Worm (Caenorhabditis elegans): Measurements from ENCODE around the gene T23F2.2.
A peak's percentile ranks its signal among the peaks of the same experiment; 100 is the strongest.

Gene T23F2.2

ce11 chrX:5467308-5467707 is 37.7 kb downstream of the T23F2.2 start (continued):
- peak in 1 of 2 experiments; percentile 34 for TF ChIP-seq mdl-1 (tag; optimal IDR thresholded peaks at IDR 0.05)
- no peak for TF ChIP-seq zag-1 (tag; optimal IDR thresholded peaks at IDR 0.05)
- TF ChIP-seq unc-62 (GFP tag; optimal IDR thresholded peaks at IDR 0.05): no peak
- TF ChIP-seq egl-27 (tag; optimal IDR thresholded peaks at IDR 0.05): peak; percentile 44

- TF ChIP-seq sma-9 (GFP tag; optimal IDR thresholded peaks at IDR 0.05): peak; percentile 28
- TF ChIP-seq sma-9 (tag; optimal IDR thresholded peaks at IDR 0.05): no peak
- TF ChIP-seq nhr-21 (tag; optimal IDR thresholded peaks at IDR 0.05): no peak
These were observed 38.9 kb downstream of the T23F2.2 start for ce11 chrX:5466149-5466548.

ce11 chrX:5465631-5466030 is 39.4 kb downstream of the T23F2.2 start:
- no peak for TF ChIP-seq ZK546.5 (tag; optimal IDR thresholded peaks at IDR 0.05)
- TF ChIP-seq fos-1 (tag; optimal IDR thresholded peaks at IDR 0.05): peak; percentile 67

- TF ChIP-seq blmp-1 (tag; optimal IDR thresholded peaks at IDR 0.05; ENCODE audit: insufficient read depth) (no peak), snpc-4 (tag; optimal IDR thresholded peaks at IDR 0.05) (no peak), nhr-12 (tag; optimal IDR thresholded peaks at IDR 0.05) (no peak), mab-5 (tag; optimal IDR thresholded peaks at IDR 0.05) (no peak)
These were observed 44.1 kb downstream of the T23F2.2 start, which contains the start of gene ddr-1 for ce11 chrX:5460930-5461329. Gene ddr-1 (plus strand): TSS chrX:5461230.

ce11 chrX:5458750-5459149 is 46.3 kb downstream of the T23F2.2 start:
- no peak for TF ChIP-seq lin-39 (tag; optimal IDR thresholded peaks at IDR 0.05)
- TF ChIP-seq nhr-12 (tag; optimal IDR thresholded peaks at IDR 0.05): no peak
- TF ChIP-seq sem-4 (tag; optimal IDR thresholded peaks at IDR 0.05): no peak
- no peak for TF ChIP-seq nhr-23 (tag; optimal IDR thresholded peaks at IDR 0.05)
- TF ChIP-seq C34F6.9 (tag; optimal IDR thresholded peaks at IDR 0.05): no peak
- TF ChIP-seq sma-9 (GFP tag; optimal IDR thresholded peaks at IDR 0.05): no peak
- no peak for TF ChIP-seq sma-9 (tag; optimal IDR thresholded peaks at IDR 0.05)
- TF ChIP-seq nhr-6 (tag; optimal IDR thresholded peaks at IDR 0.05): no peak

- TF ChIP-seq ceh-16 (tag; optimal IDR thresholded peaks at IDR 0.05): no peak
- TF ChIP-seq lsy-2 (tag; optimal IDR thresholded peaks at IDR 0.05): no peak
- no peak for TF ChIP-seq nhr-237 (tag; optimal IDR thresholded peaks at IDR 0.05)
- no peak for TF ChIP-seq nhr-12 (tag; optimal IDR thresholded peaks at IDR 0.05)
- no peak for TF ChIP-seq egl-27 (tag; optimal IDR thresholded peaks at IDR 0.05)
- no peak for TF ChIP-seq mdl-1 (tag; optimal IDR thresholded peaks at IDR 0.05)
- no peak for TF ChIP-seq blmp-1 (tag; optimal IDR thresholded peaks at IDR 0.05; ENCODE audit: insufficient read depth)
- TF ChIP-seq Y55F3AM.14 (GFP tag; optimal IDR thresholded peaks at IDR 0.05): no peak
- TF ChIP-seq fos-1 (tag; optimal IDR thresholded peaks at IDR 0.05): no peak
- no peak for TF ChIP-seq nhr-25 (tag; optimal IDR thresholded peaks at IDR 0.05)
These were observed 47.0 kb downstream of the T23F2.2 start for ce11 chrX:5458043-5458442.

- no peak for TF ChIP-seq C34F6.9 (tag; optimal IDR thresholded peaks at IDR 0.05)
- no peak for TF ChIP-seq Y55F3AM.14 (GFP tag; optimal IDR thresholded peaks at IDR 0.05)
- TF ChIP-seq nhr-10 (tag; optimal IDR thresholded peaks at IDR 0.05): no peak
- TF ChIP-seq gmeb-1 (tag; optimal IDR thresholded peaks at IDR 0.05): no peak
- no peak for TF ChIP-seq nhr-12 (tag; optimal IDR thresholded peaks at IDR 0.05)
- TF ChIP-seq mab-5 (tag; optimal IDR thresholded peaks at IDR 0.05): no peak
- TF ChIP-seq nhr-6 (tag; optimal IDR thresholded peaks at IDR 0.05): no peak
These were observed 47.9 kb downstream of the T23F2.2 start for ce11 chrX:5457184-5457583.

- TF ChIP-seq nhr-237 (tag; optimal IDR thresholded peaks at IDR 0.05): no peak
- no peak for TF ChIP-seq skn-1 (tag; optimal IDR thresholded peaks at IDR 0.05)
- TF ChIP-seq mab-5 (tag; optimal IDR thresholded peaks at IDR 0.05): no peak
- no peak for TF ChIP-seq ztf-11 (tag; optimal IDR thresholded peaks at IDR 0.05)
- no peak for TF ChIP-seq aly-2 (tag; optimal IDR thresholded peaks at IDR 0.05)
- TF ChIP-seq C34F6.9 (tag; optimal IDR thresholded peaks at IDR 0.05): no peak
- no peak for TF ChIP-seq snpc-4 (tag; optimal IDR thresholded peaks at IDR 0.05)
- TF ChIP-seq ama-1 (optimal IDR thresholded peaks at IDR 0.05): no peak
- no peak for TF ChIP-seq ceh-82 (tag; optimal IDR thresholded peaks at IDR 0.05)
- TF ChIP-seq R02D3.7 (tag; optimal IDR thresholded peaks at IDR 0.05): no peak
- TF ChIP-seq lin-13 (GFP tag; optimal IDR thresholded peaks at IDR 0.05): no peak
- TF ChIP-seq sma-9 (GFP tag; optimal IDR thresholded peaks at IDR 0.05): no peak
- TF ChIP-seq sma-9 (tag; optimal IDR thresholded peaks at IDR 0.05): no peak
- no peak for TF ChIP-seq nhr-129 (tag; optimal IDR thresholded peaks at IDR 0.05)
These were observed 49.9 kb downstream of the T23F2.2 start for ce11 chrX:5455107-5455506.
